Fruit fly (Drosophila melanogaster) whole organism, wandering third instar larva: Measurements from ENCODE around the gene Spp.

Experiments used
- Abd-B ChIP-seq: fragments of >200 bp; optimal IDR thresholded peaks from 2 replicates; lab custom pipeline; 2017; ENCODE audit warnings: missing biosample characterization, missing genetic modification characterization
- CG9705 ChIP-seq: fragments of 200-800 bp; sonication (Bioruptor generic); optimal IDR thresholded peaks from 2 replicates; lab custom pipeline; 2018; ENCODE audit warnings: missing biosample characterization, mild to moderate bottlenecking, missing genetic modification characterization
- CrebA ChIP-seq: fragments of 200-800 bp; sonication (Bioruptor generic); optimal IDR thresholded peaks from 2 replicates; lab custom pipeline; 2016; ENCODE audit warnings: missing biosample characterization, mild to moderate bottlenecking, missing genetic modification characterization, borderline replicate concordance
- Dif ChIP-seq: fragments of 200-275, 200-300 bp; sonication (Bioruptor generic); optimal IDR thresholded peaks from 2 replicates; lab custom pipeline; 2018; ENCODE audit warnings: missing biosample characterization, missing genetic modification characterization; ENCODE audit not compliant: partially characterized antibody
- GATAd ChIP-seq: sonication (Bioruptor generic); optimal IDR thresholded peaks from 2 replicates; lab custom pipeline; 2016; ENCODE audit warnings: missing biosample characterization, missing genetic modification characterization
- HLH106 ChIP-seq: fragments of 200-800 bp; optimal IDR thresholded peaks from 3 replicates; lab custom pipeline; 2019; ENCODE audit warnings: missing biosample characterization, mild to moderate bottlenecking, missing genetic modification characterization, moderate library complexity
- Hr78 ChIP-seq: fragments of >200 bp; optimal IDR thresholded peaks from 2 replicates; lab custom pipeline; 2017; ENCODE audit warnings: missing biosample characterization, missing genetic modification characterization
- Hr83 ChIP-seq: fragments of 200-300 bp; sonication (Bioruptor generic); optimal IDR thresholded peaks from 2 replicates; lab custom pipeline; 2016; ENCODE audit warnings: missing biosample characterization, mild to moderate bottlenecking, missing genetic modification characterization, moderate library complexity; ENCODE audit not compliant: poor library complexity, severe bottlenecking
- Jra ChIP-seq: sonication (Bioruptor generic); optimal IDR thresholded peaks from 2 replicates; lab custom pipeline; 2016; ENCODE audit warnings: missing biosample characterization, missing genetic modification characterization
- Mio ChIP-seq: sonication (Bioruptor generic); optimal IDR thresholded peaks from 2 replicates; lab custom pipeline; 2016; ENCODE audit warnings: missing biosample characterization, missing genetic modification characterization
- Myc ChIP-seq: fragments of >200 bp; optimal IDR thresholded peaks from 2 replicates; lab custom pipeline; 2017
- N ChIP-seq: fragments of >200 bp; optimal IDR thresholded peaks from 2 replicates; lab custom pipeline; 2018; ENCODE audit warnings: missing biosample characterization, missing external identifiers, missing genetic modification characterization
- Rel ChIP-seq, 2 experiments: fragments of 200-800 bp; sonication (Bioruptor generic) in 1 of 2; optimal IDR thresholded peaks; 2 replicates in 1 of 2; 3 replicates in 1 of 2; lab custom pipeline; 2016 to 2019; ENCODE audit warnings: mild to moderate bottlenecking in 2 of 2, missing biosample characterization in 2 of 2, missing genetic modification characterization in 2 of 2, moderate library complexity in 1 of 2
- Vsx2 ChIP-seq: fragments of 200-300, 225-300 bp; sonication (Bioruptor generic); optimal IDR thresholded peaks from 2 replicates; lab custom pipeline; 2018; ENCODE audit warnings: missing biosample characterization, missing genetic modification characterization; ENCODE audit not compliant: partially characterized antibody
- dl ChIP-seq, 2 experiments: fragments of 175-275, 200-275 bp in 1 of 2; fragments of 200-275 bp in 1 of 2; sonication (Bioruptor generic); optimal IDR thresholded peaks; lab custom pipeline; 2018; ENCODE audit warnings: mild to moderate bottlenecking in 2 of 2, missing biosample characterization in 2 of 2, missing genetic modification characterization in 2 of 2, moderate library complexity in 2 of 2; ENCODE audit not compliant: partially characterized antibody in 2 of 2, insufficient read depth in 1 of 2
- dsf ChIP-seq: sonication (Bioruptor generic); optimal IDR thresholded peaks from 2 replicates; lab custom pipeline; 2016; ENCODE audit warnings: missing biosample characterization, missing genetic modification characterization, borderline replicate concordance
- ey ChIP-seq: fragments of 200-800 bp; sonication (Bioruptor generic); optimal IDR thresholded peaks from 2 replicates; lab custom pipeline; 2016; ENCODE audit warnings: missing biosample characterization, missing genetic modification characterization
- h ChIP-seq: fragments of 200-800 bp; sonication (Bioruptor generic); optimal IDR thresholded peaks from 3 replicates; lab custom pipeline; 2016; ENCODE audit warnings: missing biosample characterization, mild to moderate bottlenecking, missing genetic modification characterization
- jim ChIP-seq: fragments of 175-275, 200-325 bp; sonication (Bioruptor generic); optimal IDR thresholded peaks from 2 replicates; lab custom pipeline; 2016; ENCODE audit warnings: missing biosample characterization, mild to moderate bottlenecking, missing genetic modification characterization
- lola ChIP-seq: fragments of >200 bp; optimal IDR thresholded peaks from 2 replicates; lab custom pipeline; 2017; ENCODE audit warnings: missing biosample characterization, missing genetic modification characterization
- psq ChIP-seq: fragments of 200-800 bp; sonication (Bioruptor generic); optimal IDR thresholded peaks from 3 replicates; lab custom pipeline; 2017; ENCODE audit warnings: missing biosample characterization, mild to moderate bottlenecking, missing genetic modification characterization, moderate library complexity
- sage ChIP-seq: fragments of 200-800 bp; sonication (Bioruptor generic); optimal IDR thresholded peaks from 2 replicates; lab custom pipeline; 2016; ENCODE audit warnings: missing biosample characterization, mild to moderate bottlenecking, missing genetic modification characterization
- sv ChIP-seq: fragments of 200-800 bp; sonication (Bioruptor generic); optimal IDR thresholded peaks from 3 replicates; lab custom pipeline; 2016; ENCODE audit warnings: missing biosample characterization, missing genetic modification characterization
- tai ChIP-seq: sonication (Bioruptor generic); optimal IDR thresholded peaks from 2 replicates; lab custom pipeline; 2016; ENCODE audit warnings: missing biosample characterization, missing genetic modification characterization
- usp ChIP-seq: fragments of >200 bp; optimal IDR thresholded peaks from 2 replicates; lab custom pipeline; 2017; ENCODE audit warnings: missing biosample characterization, missing genetic modification characterization
- woc ChIP-seq: sonication (Bioruptor generic); optimal IDR thresholded peaks from 2 replicates; lab custom pipeline; 2016; ENCODE audit warnings: missing biosample characterization, mild to moderate bottlenecking, missing genetic modification characterization

Spp gene

dm6 chr2L:506443-506842, 38.0 kb downstream of the Spp start:
- TF ChIP-seq sv (GFP tag; lab: Kevin White, UChicago) (no peak), Rel (GFP tag; optimal IDR thresholded peaks at IDR 0.05; lab: Kevin White, UChicago) (no peak), Rel (tag; optimal IDR thresholded peaks at IDR 0.05; lab: Kevin White, UChicago) (peak; percentile 6)

dm6 chr2L:505009-505408, 39.4 kb downstream of the Spp start:
- no peak for TF ChIP-seq sv (GFP tag; lab: Kevin White, UChicago)
- no peak for TF ChIP-seq Abd-B
- no peak for TF ChIP-seq woc (GFP tag; lab: Kevin White, UChicago)
- no peak for TF ChIP-seq Dif (GFP tag; lab: Kevin White, UChicago)
- no peak for TF ChIP-seq sage (GFP tag; lab: Kevin White, UChicago)
- TF ChIP-seq tai: no peak
- no peak for TF ChIP-seq jim (GFP tag; lab: Kevin White, UChicago)
- no peak for TF ChIP-seq psq
- TF ChIP-seq CG9705 (GFP tag; lab: Kevin White, UChicago): no peak
- no peak for TF ChIP-seq usp
- no peak for TF ChIP-seq GATAd
- no peak for TF ChIP-seq CrebA (GFP tag; lab: Kevin White, UChicago)
- no peak for TF ChIP-seq N (GFP tag; lab: Kevin White, UChicago)
- TF ChIP-seq, all 38 proteins: peak for 0

dm6 chr2L:501622-502021, 42.8 kb downstream of the Spp start:
- TF ChIP-seq dl (GFP tag; optimal IDR thresholded peaks at IDR 0.05; lab: Kevin White, UChicago; ENCODE audit: insufficient read depth in 1 of 2, partially characterized antibody in 2 of 2) (peak; percentile 4 to 49), Hr78 (GFP tag; lab: Kevin White, UChicago) (no peak), Dif (GFP tag; lab: Kevin White, UChicago) (peak; percentile 50)

- TF ChIP-seq Abd-B (no peak), h (no peak), sv (GFP tag; lab: Kevin White, UChicago) (no peak), Myc (lab: Kevin White, UChicago) (no peak), psq (peak; percentile 19), ey (GFP tag; lab: Kevin White, UChicago) (no peak), Dif (GFP tag; lab: Kevin White, UChicago) (no peak)
Observed at dm6 chr2L:499939-500338, 44.5 kb downstream of the Spp start.

dm6 chr2L:498474-498821, 46.0 kb downstream of the Spp start:
- TF ChIP-seq jim (GFP tag; lab: Kevin White, UChicago): no peak
- TF ChIP-seq, all 38 proteins: peak for 0

dm6 chr2L:497657-498473, 46.6 kb downstream of the Spp start:
- TF ChIP-seq CrebA (GFP tag; lab: Kevin White, UChicago) (no peak), HLH106 (tag; lab: Kevin White, UChicago) (no peak), GATAd (no peak), Jra (GFP tag; lab: Kevin White, UChicago) (no peak), dl (GFP tag; optimal IDR thresholded peaks at IDR 0.05; lab: Kevin White, UChicago; ENCODE audit: insufficient read depth in 1 of 2, partially characterized antibody in 2 of 2) (no peak), Vsx2 (GFP tag; lab: Kevin White, UChicago) (no peak), N (GFP tag; lab: Kevin White, UChicago) (no peak), dsf (GFP tag; lab: Kevin White, UChicago) (no peak), Hr83 (GFP tag; lab: Kevin White, UChicago) (no peak), lola (GFP tag; lab: Kevin White, UChicago) (no peak), Mio (GFP tag; lab: Kevin White, UChicago) (no peak), sv (GFP tag; lab: Kevin White, UChicago) (no peak)
- TF ChIP-seq, all 38 proteins: peak for 0
